Worm (Caenorhabditis elegans) whole organism, late embryonic: ENCODE measurements around the gene amt-4.

ENCODE experiments used
- dmd-4 ChIP-seq: sonication (generic microtip); optimal IDR thresholded peaks from 2 replicates; lab custom pipeline; 2016; ENCODE audit warnings: borderline replicate concordance, missing genetic modification characterization, missing compliant biosample characterization
- pax-1 ChIP-seq: fragments of 150-350 bp; optimal IDR thresholded peaks from 2 replicates; lab custom pipeline; 2014; ENCODE audit warnings: missing biosample characterization, missing genetic modification characterization
- rnt-1 ChIP-seq: sonication (generic microtip); optimal IDR thresholded peaks from 2 replicates; lab custom pipeline; 2016; ENCODE audit warnings: missing genetic modification characterization, missing compliant biosample characterization
- tbx-2 ChIP-seq: sonication (generic microtip); optimal IDR thresholded peaks from 2 replicates; lab custom pipeline; 2016; ENCODE audit warnings: missing genetic modification characterization, missing compliant biosample characterization

ce11 chrX:4574873-4575272 is 9.8 kb downstream of the amt-4 start:
- TF ChIP-seq tbx-2 (tag; lab: Kevin White, UChicago) (no peak), rnt-1 (tag; lab: Kevin White, UChicago) (no peak), dmd-4 (tag; lab: Kevin White, UChicago) (no peak), pax-1 (no peak)
